Worm (Caenorhabditis elegans): Measurements from ENCODE around the gene E03H12.7.

The E03H12.7 gene

ce11 chrIV:4982477-4982876 lies 6.0 kb downstream of the E03H12.7 start, which contains the start of gene E03H12.4:
TSS of gene E03H12.4 (plus strand) at chrIV:4982596.
- TF ChIP-seq lin-13 (GFP tag; optimal IDR thresholded peaks at IDR 0.05) (no peak), sem-4 (tag; optimal IDR thresholded peaks at IDR 0.05) (no peak), ceh-16 (tag; optimal IDR thresholded peaks at IDR 0.05) (no peak), elt-1 (tag; optimal IDR thresholded peaks at IDR 0.05) (no peak), ceh-82 (tag; optimal IDR thresholded peaks at IDR 0.05) (no peak), nhr-21 (tag; optimal IDR thresholded peaks at IDR 0.05) (no peak), dmd-4 (tag; optimal IDR thresholded peaks at IDR 0.05) (no peak), nhr-6 (tag; optimal IDR thresholded peaks at IDR 0.05) (no peak), ztf-11 (tag; optimal IDR thresholded peaks at IDR 0.05) (no peak), nhr-77 (tag; optimal IDR thresholded peaks at IDR 0.05) (no peak), mbf-1 (tag; optimal IDR thresholded peaks at IDR 0.05) (no peak)

DNA sequence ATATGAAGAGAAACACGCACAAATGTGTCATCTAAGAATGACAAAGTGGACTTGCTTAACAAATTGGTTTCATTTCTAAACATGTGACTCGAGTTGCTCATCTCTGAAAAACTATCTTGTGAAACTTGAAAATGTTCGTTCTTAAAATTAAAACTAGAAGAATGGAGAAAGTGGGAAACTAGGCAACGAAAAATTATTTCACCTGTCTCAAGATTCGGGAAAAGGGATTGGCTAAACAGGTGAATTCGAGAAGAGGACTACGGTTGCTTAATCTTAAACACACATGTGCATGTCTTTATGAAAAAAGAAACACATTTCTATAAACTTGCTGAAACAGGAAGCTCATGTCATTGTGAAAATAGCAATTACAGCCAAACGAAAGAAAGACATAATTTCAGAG lies 7.4 kb downstream of the E03H12.7 start, which contains the start of gene srz-24:
Gene srz-24, minus strand, starts transcription at position 101 of the 400 bp plus-strand sequence.
- TF ChIP-seq gmeb-1 (tag; optimal IDR thresholded peaks at IDR 0.05) (no peak), nhr-10 (tag; optimal IDR thresholded peaks at IDR 0.05) (no peak), nhr-237 (tag; optimal IDR thresholded peaks at IDR 0.05) (no peak), unc-62 (GFP tag; optimal IDR thresholded peaks at IDR 0.05) (no peak), lin-13 (GFP tag; optimal IDR thresholded peaks at IDR 0.05) (no peak), nhr-129 (tag; optimal IDR thresholded peaks at IDR 0.05) (no peak), ztf-4 (tag; optimal IDR thresholded peaks at IDR 0.05) (no peak), R02D3.7 (tag; optimal IDR thresholded peaks at IDR 0.05) (no peak)

ce11 chrIV:4977176-4977693 lies 11.2 kb downstream of the E03H12.7 start, which contains the start of gene E03H12.5:
TSS of gene E03H12.5 (plus strand) at chrIV:4977226.
- TF ChIP-seq nhr-129 (tag; optimal IDR thresholded peaks at IDR 0.05) (no peak), skn-1 (tag; optimal IDR thresholded peaks at IDR 0.05) (no peak), unc-39 (tag; optimal IDR thresholded peaks at IDR 0.05) (no peak), aly-2 (tag; optimal IDR thresholded peaks at IDR 0.05) (no peak), fos-1 (tag; optimal IDR thresholded peaks at IDR 0.05) (no peak), lsy-2 (tag; optimal IDR thresholded peaks at IDR 0.05) (no peak), elt-1 (tag; optimal IDR thresholded peaks at IDR 0.05) (no peak), lin-11 (tag; optimal IDR thresholded peaks at IDR 0.05) (no peak), nhr-25 (tag; optimal IDR thresholded peaks at IDR 0.05) (no peak), sma-3 (GFP tag; optimal IDR thresholded peaks at IDR 0.05) (no peak), peb-1 (tag; optimal IDR thresholded peaks at IDR 0.05) (no peak), sma-9 (GFP tag; optimal IDR thresholded peaks at IDR 0.05) (no peak), sma-9 (tag; optimal IDR thresholded peaks at IDR 0.05) (no peak), Y55F3AM.14 (GFP tag; optimal IDR thresholded peaks at IDR 0.05) (no peak)

ce11 chrIV:4975995-4976394 lies 12.4 kb downstream of the E03H12.7 start, which contains the start of gene Y9C9A.16:
TSS of gene Y9C9A.16 (minus strand) at chrIV:4976125.
- TF ChIP-seq sma-3 (GFP tag; optimal IDR thresholded peaks at IDR 0.05), result no peak
- TF ChIP-seq sma-9 (GFP tag; optimal IDR thresholded peaks at IDR 0.05), result no peak
- TF ChIP-seq sma-9 (tag; optimal IDR thresholded peaks at IDR 0.05), result no peak
- TF ChIP-seq fos-1 (tag; optimal IDR thresholded peaks at IDR 0.05), result no peak
- no peak for TF ChIP-seq elt-3 (tag; optimal IDR thresholded peaks at IDR 0.05)

- TF ChIP-seq gmeb-1 (tag; optimal IDR thresholded peaks at IDR 0.05), result no peak
- no peak for TF ChIP-seq egl-27 (tag; optimal IDR thresholded peaks at IDR 0.05)
- TF ChIP-seq sem-4 (tag; optimal IDR thresholded peaks at IDR 0.05), result no peak
- no peak for TF ChIP-seq nhr-6 (tag; optimal IDR thresholded peaks at IDR 0.05)
- TF ChIP-seq nhr-237 (tag; optimal IDR thresholded peaks at IDR 0.05), result no peak
- TF ChIP-seq aly-2 (tag; optimal IDR thresholded peaks at IDR 0.05), result no peak
Observed at ce11 chrIV:4969419-4969818, 19.0 kb downstream of the E03H12.7 start, which contains the start of gene Y9C9A.13. TSS of gene Y9C9A.13 (minus strand) at chrIV:4969519.

- TF ChIP-seq crh-2 (tag; optimal IDR thresholded peaks at IDR 0.05), result no peak
- TF ChIP-seq nhr-11 (tag; optimal IDR thresholded peaks at IDR 0.05), result no peak
- no peak for TF ChIP-seq sma-3 (GFP tag; optimal IDR thresholded peaks at IDR 0.05)
- no peak for TF ChIP-seq nhr-77 (tag; optimal IDR thresholded peaks at IDR 0.05)
- TF ChIP-seq snpc-4 (tag; optimal IDR thresholded peaks at IDR 0.05), result no peak
- no peak for TF ChIP-seq nhr-129 (tag; optimal IDR thresholded peaks at IDR 0.05)
- TF ChIP-seq mbf-1 (tag; optimal IDR thresholded peaks at IDR 0.05), result no peak
- no peak for TF ChIP-seq sem-4 (tag; optimal IDR thresholded peaks at IDR 0.05)
- no peak for TF ChIP-seq ztf-11 (tag; optimal IDR thresholded peaks at IDR 0.05)
- no peak for TF ChIP-seq sma-9 (GFP tag; optimal IDR thresholded peaks at IDR 0.05)
- TF ChIP-seq sma-9 (tag; optimal IDR thresholded peaks at IDR 0.05), result no peak
- no peak for TF ChIP-seq ZK546.5 (tag; optimal IDR thresholded peaks at IDR 0.05)
- TF ChIP-seq nhr-6 (tag; optimal IDR thresholded peaks at IDR 0.05), result no peak
- TF ChIP-seq nhr-25 (tag; optimal IDR thresholded peaks at IDR 0.05), result no peak
- no peak for TF ChIP-seq R02D3.7 (tag; optimal IDR thresholded peaks at IDR 0.05)
- no peak for TF ChIP-seq nhr-21 (tag; optimal IDR thresholded peaks at IDR 0.05)
- TF ChIP-seq nhr-23 (tag; optimal IDR thresholded peaks at IDR 0.05), result no peak
Observed at ce11 chrIV:4963834-4964233, 24.6 kb downstream of the E03H12.7 start, which contains the start of gene txt-3. TSS of gene txt-3 (plus strand) at chrIV:4963958.
